Fruit fly (Drosophila melanogaster): ENCODE measurements around the gene AstA.

- TF ChIP-seq CG6163 (GFP tag; IDR thresholded peaks at IDR 0.05) (no peak), eg (GFP tag; IDR thresholded peaks at IDR 0.05) (no peak), CG10669 (GFP tag; optimal IDR thresholded peaks at IDR 0.05) (no peak), CG6276 (GFP tag; optimal IDR thresholded peaks at IDR 0.05) (no peak)
Measured at dm6 chr3R:24773016-24773415, 8.1 kb upstream of the AstA start.
